Worm (Caenorhabditis elegans) whole organism, late embryonic: ENCODE results near the gene sto-1.

Source experiments
- C38D4.7 ChIP-seq: fragments of 200-800 bp; sonication (Bioruptor generic); optimal IDR thresholded peaks from 2 replicates; lab custom pipeline; 2018; ENCODE audit warnings: mild to moderate bottlenecking, missing genetic modification characterization, moderate library complexity, missing compliant biosample characterization
- K02D7.2 ChIP-seq: sonication (generic microtip); optimal IDR thresholded peaks from 2 replicates; lab custom pipeline; 2017; ENCODE audit warnings: mild to moderate bottlenecking, missing genetic modification characterization, missing compliant biosample characterization
- T23F11.4 ChIP-seq: fragments of 200-800 bp; sonication (Bioruptor generic); optimal IDR thresholded peaks from 2 replicates; lab custom pipeline; 2018; ENCODE audit warnings: mild to moderate bottlenecking, missing genetic modification characterization, missing compliant biosample characterization
- ahr-1 ChIP-seq: sonication (generic microtip); optimal IDR thresholded peaks from 2 replicates; lab custom pipeline; 2016; ENCODE audit warnings: missing genetic modification characterization, missing compliant biosample characterization
- ama-1 ChIP-seq: fragments of 150-350 bp; optimal IDR thresholded peaks from 2 replicates; lab custom pipeline; 2014
- ceh-18 ChIP-seq: sonication (generic microtip); optimal IDR thresholded peaks from 2 replicates; lab custom pipeline; 2016; ENCODE audit warnings: missing genetic modification characterization, missing compliant biosample characterization
- ceh-22 ChIP-seq: sonication (generic microtip); optimal IDR thresholded peaks from 2 replicates; lab custom pipeline; 2017; ENCODE audit warnings: missing biosample characterization, missing genetic modification characterization
- ceh-24 ChIP-seq: sonication (generic microtip); optimal IDR thresholded peaks from 2 replicates; lab custom pipeline; 2016; ENCODE audit warnings: mild to moderate bottlenecking, missing genetic modification characterization, missing compliant biosample characterization
- ceh-45 ChIP-seq: fragments of 200-800 bp; sonication (Bioruptor generic); IDR thresholded peaks from 2 replicates; pipeline ENCODE4 v1.3.6; 2022; ENCODE audit warnings: missing genetic modification reagents, missing genetic modification characterization, missing compliant biosample characterization
- ceh-9 ChIP-seq: sonication (generic microtip); optimal IDR thresholded peaks from 2 replicates; lab custom pipeline; 2016; ENCODE audit warnings: mild to moderate bottlenecking, missing genetic modification characterization, inconsistent platforms, missing compliant biosample characterization
- che-1 ChIP-seq: sonication (generic microtip); optimal IDR thresholded peaks from 2 replicates; lab custom pipeline; 2016; ENCODE audit warnings: mild to moderate bottlenecking, missing genetic modification characterization, missing compliant biosample characterization
- dve-1 ChIP-seq: sonication (generic microtip); optimal IDR thresholded peaks from 2 replicates; lab custom pipeline; 2017; ENCODE audit warnings: antibody characterized with exemption, mild to moderate bottlenecking, missing genetic modification characterization, missing compliant biosample characterization
- elt-2 ChIP-seq: sonication (generic microtip); optimal IDR thresholded peaks from 2 replicates; lab custom pipeline; 2016; ENCODE audit warnings: missing genetic modification reagents, missing genetic modification characterization, missing compliant biosample characterization
- eyg-1 ChIP-seq: sonication (generic microtip); optimal IDR thresholded peaks from 2 replicates; lab custom pipeline; 2016; ENCODE audit warnings: missing genotype, missing genetic modification characterization, missing compliant biosample characterization
- fax-1 ChIP-seq: sonication (generic microtip); optimal IDR thresholded peaks from 2 replicates; lab custom pipeline; 2016; ENCODE audit warnings: missing genotype, missing genetic modification characterization, missing compliant biosample characterization
- gmeb-2 ChIP-seq: sonication (generic microtip); optimal IDR thresholded peaks from 2 replicates; lab custom pipeline; 2016; ENCODE audit warnings: missing genetic modification characterization, inconsistent platforms, missing compliant biosample characterization
- hlh-30 ChIP-seq: sonication (generic microtip); optimal IDR thresholded peaks from 2 replicates; lab custom pipeline; 2017; ENCODE audit warnings: antibody characterized with exemption, missing genetic modification characterization, missing compliant biosample characterization; ENCODE audit not compliant: insufficient read depth
- hlh-8 ChIP-seq: sonication (generic microtip); optimal IDR thresholded peaks from 2 replicates; lab custom pipeline; 2016; ENCODE audit warnings: missing genotype, missing genetic modification characterization, missing compliant biosample characterization
- lim-6 ChIP-seq: sonication (generic microtip); optimal IDR thresholded peaks from 2 replicates; lab custom pipeline; 2016; ENCODE audit warnings: missing genetic modification characterization, missing compliant biosample characterization
- mec-3 ChIP-seq: sonication (generic microtip); optimal IDR thresholded peaks from 2 replicates; lab custom pipeline; 2016; ENCODE audit warnings: borderline replicate concordance, missing genetic modification characterization, missing compliant biosample characterization
- nhr-11 ChIP-seq: fragments of 150-350 bp; optimal IDR thresholded peaks from 2 replicates; lab custom pipeline; 2014; ENCODE audit warnings: missing biosample characterization, missing genetic modification characterization
- npax-4 ChIP-seq: sonication (generic microtip); optimal IDR thresholded peaks from 2 replicates; lab custom pipeline; 2016; ENCODE audit warnings: missing genetic modification characterization, missing compliant biosample characterization
- pag-3 ChIP-seq: sonication (generic microtip); optimal IDR thresholded peaks from 2 replicates; lab custom pipeline; 2016; ENCODE audit warnings: missing compliant biosample characterization, missing genetic modification characterization, borderline replicate concordance
- pat-9 ChIP-seq: fragments of 200-800 bp; sonication (Bioruptor generic); optimal IDR thresholded peaks from 2 replicates; lab custom pipeline; 2018; ENCODE audit warnings: mild to moderate bottlenecking, missing genetic modification characterization, moderate library complexity, missing compliant biosample characterization
- pha-2 ChIP-seq: sonication (generic microtip); optimal IDR thresholded peaks from 2 replicates; lab custom pipeline; 2017; ENCODE audit warnings: mild to moderate bottlenecking, missing genetic modification characterization, missing compliant biosample characterization
- pha-4 ChIP-seq: fragments of 150-350 bp; optimal IDR thresholded peaks from 2 replicates; lab custom pipeline; 2018; ENCODE audit warnings: missing biosample characterization, missing genetic modification reagents, missing genetic modification characterization
- rnt-1 ChIP-seq: sonication (generic microtip); optimal IDR thresholded peaks from 2 replicates; lab custom pipeline; 2016; ENCODE audit warnings: missing genetic modification characterization, missing compliant biosample characterization
- sdc-2 ChIP-seq: sonication (generic microtip); optimal IDR thresholded peaks from 2 replicates; lab custom pipeline; 2016; ENCODE audit warnings: missing genotype, missing genetic modification characterization, missing compliant biosample characterization
- tbx-2 ChIP-seq: sonication (generic microtip); optimal IDR thresholded peaks from 2 replicates; lab custom pipeline; 2016; ENCODE audit warnings: missing genetic modification characterization, missing compliant biosample characterization
- tbx-7 ChIP-seq: sonication (generic microtip); optimal IDR thresholded peaks from 2 replicates; lab custom pipeline; 2016; ENCODE audit warnings: missing genotype, missing genetic modification characterization, missing compliant biosample characterization
- ttx-3 ChIP-seq: sonication (generic microtip); optimal IDR thresholded peaks from 2 replicates; lab custom pipeline; 2016; ENCODE audit warnings: missing genetic modification reagents, missing genetic modification characterization, missing compliant biosample characterization
- unc-55 ChIP-seq: sonication (generic microtip); optimal IDR thresholded peaks from 2 replicates; lab custom pipeline; 2017; ENCODE audit warnings: missing biosample characterization, missing genetic modification reagents, missing genetic modification characterization
- ztf-16 ChIP-seq: sonication (generic microtip); optimal IDR thresholded peaks from 2 replicates; lab custom pipeline; 2017; ENCODE audit warnings: missing genetic modification characterization, missing compliant biosample characterization

The sto-1 gene

DNA sequence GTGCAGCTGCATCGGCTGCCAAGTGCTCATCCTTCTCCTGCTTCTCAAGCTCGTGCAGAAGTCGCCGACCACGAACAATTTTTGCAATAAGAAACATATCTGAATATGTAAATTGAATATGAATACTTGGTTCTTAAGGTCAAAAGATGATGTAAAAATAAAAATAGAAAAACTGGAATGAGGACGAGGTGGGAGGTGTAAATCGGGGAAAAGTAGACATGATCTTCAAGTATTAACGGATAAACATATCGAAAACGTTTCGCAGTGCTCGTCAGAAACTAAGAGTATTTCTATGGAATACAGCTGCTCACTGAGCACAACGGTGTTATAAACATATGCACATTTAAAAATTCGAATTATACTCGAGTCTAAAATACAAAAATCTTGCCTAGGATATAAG lies 22.6 kb upstream of the sto-1 start, which contains the start of gene glb-16:
Gene glb-16 (minus strand): TSS at position 101 of the 400 bp plus-strand sequence.
- TF ChIP-seq ama-1 (lab: Kevin White, UChicago) (no peak), ttx-3 (no peak), unc-55 (no peak), lim-6 (tag; lab: Kevin White, UChicago) (no peak)

DNA sequence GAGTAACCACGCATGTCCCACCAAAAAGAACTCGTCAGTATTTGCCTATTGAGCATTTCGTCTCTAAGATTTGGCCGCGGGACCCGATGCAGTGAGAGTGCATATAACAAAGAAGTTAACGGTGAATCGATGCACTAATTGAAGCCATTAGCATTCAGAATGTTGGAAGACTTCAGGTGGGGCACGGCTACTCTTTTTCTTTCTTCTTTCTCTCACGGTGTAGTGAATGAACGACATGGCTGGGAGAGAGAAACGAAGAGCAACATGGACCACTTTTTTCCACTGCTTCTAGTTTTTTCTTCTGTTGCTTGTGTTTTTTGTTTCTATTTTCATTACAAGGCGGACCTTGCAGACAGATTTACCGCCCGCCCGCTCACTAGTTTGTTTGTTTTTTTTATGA lies 21.5 kb upstream of the sto-1 start:
- no peak for TF ChIP-seq tbx-2 (tag; lab: Kevin White, UChicago)
- no peak for TF ChIP-seq eyg-1 (tag; lab: Kevin White, UChicago)
- TF ChIP-seq pat-9 (tag; lab: Kevin White, UChicago) = no peak
- TF ChIP-seq gmeb-2 (tag; lab: Kevin White, UChicago) = no peak
- no peak for TF ChIP-seq nhr-11
- TF ChIP-seq hlh-8 (tag; lab: Kevin White, UChicago) = no peak
- no peak for TF ChIP-seq mec-3 (tag; lab: Kevin White, UChicago)
- no peak for TF ChIP-seq ceh-22 (tag; lab: Kevin White, UChicago)
- TF ChIP-seq elt-2 (tag; lab: Kevin White, UChicago) = no peak
- TF ChIP-seq C38D4.7 (GFP tag; lab: Kevin White, UChicago) = no peak
- no peak for TF ChIP-seq che-1 (tag; lab: Kevin White, UChicago)
- no peak for TF ChIP-seq sdc-2 (tag; lab: Kevin White, UChicago)
- no peak for TF ChIP-seq fax-1 (tag; lab: Kevin White, UChicago)
- no peak for TF ChIP-seq rnt-1 (tag; lab: Kevin White, UChicago)
- TF ChIP-seq ztf-16 (tag; lab: Kevin White, UChicago) = no peak
- TF ChIP-seq npax-4 (tag; lab: Kevin White, UChicago) = no peak
- TF ChIP-seq, all 69 proteins: peak for 0

DNA sequence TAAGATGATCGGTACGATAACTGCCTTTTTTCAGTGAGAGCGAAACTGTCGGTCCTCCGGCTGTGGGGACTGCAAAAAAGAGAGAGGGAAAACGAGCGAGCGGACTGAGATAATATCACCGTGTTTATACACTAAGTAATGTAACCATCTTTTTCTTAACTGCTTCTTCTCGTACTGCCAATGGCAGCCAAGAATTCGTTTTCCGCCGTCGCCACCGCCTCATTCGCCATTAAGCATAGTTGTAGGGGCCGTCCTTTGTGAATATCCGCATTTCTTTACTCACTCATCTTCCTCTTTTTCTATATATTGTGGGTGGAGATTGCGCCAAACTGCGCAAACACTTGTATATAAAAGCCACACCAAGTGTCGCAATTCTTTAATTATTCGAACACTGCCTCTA lies 16.1 kb upstream of the sto-1 start, which contains the start of gene col-174:
Gene col-174 (plus strand): TSS at position 301 of the 400 bp plus-strand sequence.
- TF ChIP-seq C38D4.7 (GFP tag; lab: Kevin White, UChicago) (no peak), dve-1 (no peak), ceh-24 (tag; lab: Kevin White, UChicago) (no peak)

DNA sequence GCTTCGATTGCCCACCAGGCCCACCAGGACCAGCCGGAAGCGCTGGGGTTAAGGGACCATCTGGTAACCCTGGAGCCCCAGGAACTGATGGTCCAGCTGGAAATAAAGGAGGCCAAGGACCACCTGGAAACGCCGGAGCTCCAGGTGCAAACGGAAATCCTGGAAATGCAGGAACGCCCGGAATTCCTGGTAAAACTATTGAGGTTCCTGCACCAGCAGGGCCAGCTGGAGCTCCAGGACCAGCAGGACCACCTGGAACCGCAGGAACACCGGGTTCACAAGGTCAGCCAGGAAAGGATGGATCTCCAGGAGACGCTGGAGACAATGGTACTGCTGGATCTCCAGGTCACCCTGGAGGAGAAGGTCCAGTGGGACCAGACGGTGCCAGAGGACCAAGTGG lies 14.9 kb upstream of the sto-1 start:
- TF ChIP-seq tbx-7 (tag; lab: Kevin White, UChicago) = no peak

DNA sequence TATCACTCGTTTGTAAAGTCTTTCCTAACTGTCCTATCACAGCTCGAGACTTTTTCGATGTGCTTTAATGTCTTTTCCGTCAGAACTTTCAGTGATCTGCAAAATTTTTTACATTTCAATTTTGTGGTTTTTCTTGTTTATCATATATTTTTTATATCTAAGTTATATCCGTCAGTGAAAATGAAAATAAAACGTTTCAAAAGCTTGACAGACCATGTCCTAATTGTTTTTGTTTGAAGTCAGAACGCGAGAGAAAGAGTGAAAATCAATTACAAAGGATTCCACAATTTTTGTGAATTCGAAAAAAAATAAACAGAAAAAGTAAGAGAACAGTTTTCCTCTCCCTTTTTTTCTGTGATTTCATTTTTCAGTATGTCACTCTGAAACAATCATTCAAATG lies 14.5 kb upstream of the sto-1 start, which contains the start of gene F46C8.1:
Gene F46C8.1 (plus strand): TSS at position 301 of the 400 bp plus-strand sequence.
- TF ChIP-seq ceh-18 (tag; lab: Kevin White, UChicago) (no peak), elt-2 (tag; lab: Kevin White, UChicago) (no peak), nhr-11 (no peak), T23F11.4 (GFP tag; lab: Kevin White, UChicago) (no peak), K02D7.2 (tag; lab: Kevin White, UChicago) (no peak), ceh-24 (tag; lab: Kevin White, UChicago) (no peak), lim-6 (tag; lab: Kevin White, UChicago) (no peak), ceh-9 (no peak), ahr-1 (tag; lab: Kevin White, UChicago) (no peak), sdc-2 (tag; lab: Kevin White, UChicago) (no peak), pha-2 (no peak), pag-3 (tag; lab: Kevin White, UChicago) (no peak), unc-55 (no peak), pha-4 (tag; lab: Kevin White, UChicago) (no peak), rnt-1 (tag; lab: Kevin White, UChicago) (no peak), ceh-45 (GFP tag; lab: Robert Waterston, UW) (no peak), hlh-30 (tag; lab: Kevin White, UChicago) (no peak)
